Fruit fly (Drosophila melanogaster): ENCODE data around the gene CG43145.
A peak's percentile ranks its signal among the peaks of the same experiment; 100 is the strongest.

Gene CG43145

DNA sequence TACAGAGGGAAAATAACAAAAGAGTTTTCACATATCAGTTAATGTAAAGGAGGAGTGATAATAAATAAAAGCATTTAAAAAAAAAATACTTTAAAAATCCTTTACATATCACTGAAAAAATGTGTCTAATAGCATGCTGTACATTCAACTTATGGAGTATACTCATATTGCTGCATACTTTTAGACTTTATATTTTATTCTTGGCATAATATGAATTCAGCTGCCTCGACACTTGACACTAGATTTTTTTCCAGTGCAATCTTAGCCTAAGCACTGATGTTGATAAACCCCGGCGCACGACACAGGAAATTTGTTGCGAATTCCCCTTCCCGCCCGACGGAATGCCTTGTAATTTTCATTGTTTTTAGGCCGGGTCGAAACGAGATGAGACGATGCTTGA lies 38.8 kb downstream of the CG43145 start (continued):
- TF ChIP-seq corto (GFP tag; optimal IDR thresholded peaks at IDR 0.05) (no peak), row (GFP tag; IDR thresholded peaks at IDR 0.05) (peak; percentile 52; the same call in 2 of the 3 replicates), Doc3 (GFP tag; IDR thresholded peaks at IDR 0.05; ENCODE audit: partially characterized antibody) (no peak), grn (GFP tag; optimal IDR thresholded peaks at IDR 0.05) (no peak), Xbp1 (GFP tag; optimal IDR thresholded peaks at IDR 0.05) (peak; percentile 17), ash1 (GFP tag; optimal IDR thresholded peaks at IDR 0.05) (no peak), Dip3 (GFP tag; optimal IDR thresholded peaks at IDR 0.05) (no peak), chif (GFP tag; optimal IDR thresholded peaks at IDR 0.05) (no peak), Dll (GFP tag; IDR thresholded peaks at IDR 0.05; ENCODE audit: partially characterized antibody) (no peak), CG8290 (GFP tag; optimal IDR thresholded peaks at IDR 0.05) (no peak), CG8290 (tag; optimal IDR thresholded peaks at IDR 0.05) (peak in 1 of 2 experiments; percentile 18), CG6689 (GFP tag; IDR thresholded peaks at IDR 0.05) (no peak), Ptx1 (GFP tag; IDR thresholded peaks at IDR 0.05) (peak; percentile 36), CG15696 (tag; optimal IDR thresholded peaks at IDR 0.05) (no peak), Optix (GFP tag; IDR thresholded peaks at IDR 0.05) (no peak), Oli (tag; optimal IDR thresholded peaks at IDR 0.05) (peak; percentile 35), sug (tag; optimal IDR thresholded peaks at IDR 0.05) (no peak), CG17385 (GFP tag; optimal IDR thresholded peaks at IDR 0.05) (peak; percentile 20), zf30C (GFP tag; optimal IDR thresholded peaks at IDR 0.05) (peak; percentile 66), cas (GFP tag; IDR thresholded peaks at IDR 0.05) (no peak), grau (tag; optimal IDR thresholded peaks at IDR 0.05) (peak; percentile 46), PHDP (tag; optimal IDR thresholded peaks at IDR 0.05) (peak; percentile 23), unpg (GFP tag; optimal IDR thresholded peaks at IDR 0.05) (peak; percentile 2), cwo (GFP tag; optimal IDR thresholded peaks at IDR 0.05) (peak; percentile 12), h (optimal IDR thresholded peaks at IDR 0.05) (no peak), Med (GFP tag) (peak; percentile 75), slou (GFP tag; optimal IDR thresholded peaks at IDR 0.05) (peak; percentile 3), mld (GFP tag; IDR thresholded peaks at IDR 0.05; ENCODE audit: partially characterized antibody) (no peak), CG13424 (tag; optimal IDR thresholded peaks at IDR 0.05) (peak; percentile 19), Lpt (GFP tag; optimal IDR thresholded peaks at IDR 0.05) (no peak), CG4707 (GFP tag; optimal IDR thresholded peaks at IDR 0.05) (no peak), Sox102F (GFP tag; optimal IDR thresholded peaks at IDR 0.05) (peak; percentile 29), Hmr (GFP tag; optimal IDR thresholded peaks at IDR 0.05) (peak; percentile 51), CG12659 (GFP tag; optimal IDR thresholded peaks at IDR 0.05) (no peak)

DNA sequence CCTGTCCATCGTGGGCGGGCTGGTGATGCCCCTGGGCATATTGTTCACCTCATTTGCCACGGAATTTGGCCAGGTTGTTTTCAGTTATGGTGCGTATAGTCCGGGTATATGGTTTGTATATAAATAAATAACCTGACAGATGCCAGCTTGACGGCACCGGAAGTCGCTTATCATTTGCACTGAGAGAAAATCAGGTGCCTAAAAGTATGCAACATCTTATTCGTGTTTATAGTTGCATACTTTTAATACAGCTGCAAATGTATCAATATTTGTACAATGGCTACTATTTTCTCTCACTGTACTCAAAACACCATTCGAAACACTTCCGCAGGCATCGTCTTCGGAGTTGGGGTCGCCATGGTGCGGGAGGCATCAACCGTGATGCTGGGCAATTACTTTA lies 47.1 kb downstream of the CG43145 start:
- peak; percentile 49 for TF ChIP-seq CG2120 (GFP tag; optimal IDR thresholded peaks at IDR 0.05)
- TF ChIP-seq CG10209 (GFP tag; optimal IDR thresholded peaks at IDR 0.05): peak; percentile 3
- TF ChIP-seq CG9727 (GFP tag; optimal IDR thresholded peaks at IDR 0.05): peak; percentile 29
- peak; percentile 13 for TF ChIP-seq Fer3 (tag; optimal IDR thresholded peaks at IDR 0.05)
- peak; percentile 19; the same call in 1 of the 2 replicates for TF ChIP-seq H2.0 (GFP tag; IDR thresholded peaks at IDR 0.05)
- no peak for TF ChIP-seq hth (optimal IDR thresholded peaks at IDR 0.05)
- peak; percentile 51 for TF ChIP-seq NfI (GFP tag; optimal IDR thresholded peaks at IDR 0.05)
- 0 out of 2 replicates have a peak, but pooled peaks have one; percentile 22 for TF ChIP-seq CG43689 (GFP tag; IDR thresholded peaks at IDR 0.05)
- peak; percentile 39 for TF ChIP-seq lilli (GFP tag; optimal IDR thresholded peaks at IDR 0.05)
- peak; percentile 18 for TF ChIP-seq Asciz (GFP tag; optimal IDR thresholded peaks at IDR 0.05)
- TF ChIP-seq CG6683 (GFP tag; optimal IDR thresholded peaks at IDR 0.05): no peak
- peak; percentile 6 for TF ChIP-seq Hand (GFP tag; optimal IDR thresholded peaks at IDR 0.05)
- peak; percentile 49 for TF ChIP-seq CTCF (GFP tag; optimal IDR thresholded peaks at IDR 0.05)
- peak; percentile 29 for TF ChIP-seq CG1603 (tag; optimal IDR thresholded peaks at IDR 0.05)
- peak; percentile 41 for TF ChIP-seq Hmr (GFP tag; optimal IDR thresholded peaks at IDR 0.05)
- 0 out of 3 replicates have a peak, but pooled peaks have one; percentile 41 for TF ChIP-seq zfh1 (GFP tag; IDR thresholded peaks at IDR 0.05)
- TF ChIP-seq Nf-YA (GFP tag; IDR thresholded peaks at IDR 0.05): no peak
- 0 out of 2 replicates have a peak, but pooled peaks have one; percentile 14 for TF ChIP-seq gsb (GFP tag; IDR thresholded peaks at IDR 0.05)
- TF ChIP-seq CG1529 (GFP tag; optimal IDR thresholded peaks at IDR 0.05): no peak
- TF ChIP-seq dpn (GFP tag; optimal IDR thresholded peaks at IDR 0.05): peak in 1 of 2 experiments; percentile 40
